Worm (Caenorhabditis elegans) whole organism, late embryonic: ENCODE data around the gene toc-1.

Experiments used
- C08G9.2 ChIP-seq: sonication (generic microtip); optimal IDR thresholded peaks from 2 replicates; lab custom pipeline; 2016; ENCODE audit warnings: mild to moderate bottlenecking, missing genetic modification characterization, moderate library complexity, missing compliant biosample characterization
- C38D4.7 ChIP-seq: fragments of 200-800 bp; sonication (Bioruptor generic); optimal IDR thresholded peaks from 2 replicates; lab custom pipeline; 2018; ENCODE audit warnings: mild to moderate bottlenecking, missing genetic modification characterization, moderate library complexity, missing compliant biosample characterization
- F13H6.1 ChIP-seq: sonication (generic microtip); optimal IDR thresholded peaks from 2 replicates; lab custom pipeline; 2016; ENCODE audit warnings: missing genetic modification characterization, missing compliant biosample characterization
- K09A11.1 ChIP-seq: sonication (generic microtip); optimal IDR thresholded peaks from 2 replicates; lab custom pipeline; 2017; ENCODE audit warnings: antibody characterized with exemption, mild to moderate bottlenecking, missing genetic modification characterization, missing compliant biosample characterization; ENCODE audit not compliant: insufficient read depth
- T23F11.4 ChIP-seq: fragments of 200-800 bp; sonication (Bioruptor generic); optimal IDR thresholded peaks from 2 replicates; lab custom pipeline; 2018; ENCODE audit warnings: mild to moderate bottlenecking, missing genetic modification characterization, missing compliant biosample characterization
- Y22D7AL.16 ChIP-seq: sonication (generic microtip); optimal IDR thresholded peaks from 2 replicates; lab custom pipeline; 2016; ENCODE audit warnings: missing genetic modification characterization, missing compliant biosample characterization
- ahr-1 ChIP-seq: sonication (generic microtip); optimal IDR thresholded peaks from 2 replicates; lab custom pipeline; 2016; ENCODE audit warnings: missing genetic modification characterization, missing compliant biosample characterization
- ama-1 ChIP-seq: fragments of 150-350 bp; optimal IDR thresholded peaks from 2 replicates; lab custom pipeline; 2014
- ceh-14 ChIP-seq: sonication (generic microtip); optimal IDR thresholded peaks from 2 replicates; lab custom pipeline; 2016; ENCODE audit warnings: missing genotype, missing genetic modification characterization, missing compliant biosample characterization
- ceh-18 ChIP-seq: sonication (generic microtip); optimal IDR thresholded peaks from 2 replicates; lab custom pipeline; 2016; ENCODE audit warnings: missing genetic modification characterization, missing compliant biosample characterization
- ceh-19 ChIP-seq: fragments of 200-800 bp; sonication (Bioruptor generic); optimal IDR thresholded peaks from 2 replicates; lab custom pipeline; 2018; ENCODE audit warnings: mild to moderate bottlenecking, missing genetic modification characterization, missing compliant biosample characterization
- ceh-2 ChIP-seq: sonication (generic microtip); optimal IDR thresholded peaks from 2 replicates; lab custom pipeline; 2016; ENCODE audit warnings: missing genotype, missing genetic modification characterization, missing compliant biosample characterization
- ceh-31 ChIP-seq: sonication (generic microtip); optimal IDR thresholded peaks from 2 replicates; lab custom pipeline; 2016; ENCODE audit warnings: missing genetic modification characterization, missing compliant biosample characterization
- ceh-34 ChIP-seq: sonication (generic microtip); optimal IDR thresholded peaks from 2 replicates; lab custom pipeline; 2016; ENCODE audit warnings: mild to moderate bottlenecking, missing genetic modification characterization, missing compliant biosample characterization
- ceh-45 ChIP-seq: fragments of 200-800 bp; sonication (Bioruptor generic); IDR thresholded peaks from 2 replicates; pipeline ENCODE4 v1.3.6; 2022; ENCODE audit warnings: missing genetic modification reagents, missing genetic modification characterization, missing compliant biosample characterization
- che-1 ChIP-seq: sonication (generic microtip); optimal IDR thresholded peaks from 2 replicates; lab custom pipeline; 2016; ENCODE audit warnings: mild to moderate bottlenecking, missing genetic modification characterization, missing compliant biosample characterization
- dve-1 ChIP-seq: sonication (generic microtip); optimal IDR thresholded peaks from 2 replicates; lab custom pipeline; 2017; ENCODE audit warnings: antibody characterized with exemption, mild to moderate bottlenecking, missing genetic modification characterization, missing compliant biosample characterization
- elt-2 ChIP-seq: sonication (generic microtip); optimal IDR thresholded peaks from 2 replicates; lab custom pipeline; 2016; ENCODE audit warnings: missing genetic modification reagents, missing genetic modification characterization, missing compliant biosample characterization
- elt-4 ChIP-seq: sonication (generic microtip); optimal IDR thresholded peaks from 2 replicates; lab custom pipeline; 2016; ENCODE audit warnings: missing genetic modification characterization, missing compliant biosample characterization
- ets-4 ChIP-seq: sonication (generic microtip); optimal IDR thresholded peaks from 2 replicates; lab custom pipeline; 2016; ENCODE audit warnings: missing genetic modification characterization, missing compliant biosample characterization
- eyg-1 ChIP-seq: sonication (generic microtip); optimal IDR thresholded peaks from 2 replicates; lab custom pipeline; 2016; ENCODE audit warnings: missing genotype, missing genetic modification characterization, missing compliant biosample characterization
- fax-1 ChIP-seq: sonication (generic microtip); optimal IDR thresholded peaks from 2 replicates; lab custom pipeline; 2016; ENCODE audit warnings: missing genotype, missing genetic modification characterization, missing compliant biosample characterization
- fkh-10 ChIP-seq: fragments of 150-350 bp; optimal IDR thresholded peaks from 2 replicates; lab custom pipeline; 2014; ENCODE audit warnings: missing biosample characterization, missing genetic modification reagents, missing genetic modification characterization
- fkh-6 ChIP-seq: sonication (generic microtip); optimal IDR thresholded peaks from 2 replicates; lab custom pipeline; 2016; ENCODE audit warnings: missing genetic modification characterization, missing compliant biosample characterization
- gmeb-2 ChIP-seq: sonication (generic microtip); optimal IDR thresholded peaks from 2 replicates; lab custom pipeline; 2016; ENCODE audit warnings: missing genetic modification characterization, inconsistent platforms, missing compliant biosample characterization
- hlh-13 ChIP-seq: fragments of 200-800 bp; sonication (Bioruptor generic); optimal IDR thresholded peaks from 2 replicates; lab custom pipeline; 2018; ENCODE audit warnings: mild to moderate bottlenecking, missing genetic modification characterization, missing compliant biosample characterization
- hlh-15 ChIP-seq: sonication (generic microtip); optimal IDR thresholded peaks from 2 replicates; lab custom pipeline; 2016; ENCODE audit warnings: missing genetic modification characterization, missing compliant biosample characterization
- hlh-30 ChIP-seq: sonication (generic microtip); optimal IDR thresholded peaks from 2 replicates; lab custom pipeline; 2017; ENCODE audit warnings: antibody characterized with exemption, missing genetic modification characterization, missing compliant biosample characterization; ENCODE audit not compliant: insufficient read depth
- hlh-6 ChIP-seq: sonication (generic microtip); optimal IDR thresholded peaks from 2 replicates; lab custom pipeline; 2016; ENCODE audit warnings: missing genotype, missing genetic modification characterization, missing compliant biosample characterization
- hlh-8 ChIP-seq: sonication (generic microtip); optimal IDR thresholded peaks from 2 replicates; lab custom pipeline; 2016; ENCODE audit warnings: missing genotype, missing genetic modification characterization, missing compliant biosample characterization
- lim-6 ChIP-seq: sonication (generic microtip); optimal IDR thresholded peaks from 2 replicates; lab custom pipeline; 2016; ENCODE audit warnings: missing genetic modification characterization, missing compliant biosample characterization
- madf-2 ChIP-seq: sonication (generic microtip); optimal IDR thresholded peaks from 2 replicates; lab custom pipeline; 2017; ENCODE audit warnings: missing genetic modification characterization, missing compliant biosample characterization
- mec-3 ChIP-seq: sonication (generic microtip); optimal IDR thresholded peaks from 2 replicates; lab custom pipeline; 2016; ENCODE audit warnings: borderline replicate concordance, missing genetic modification characterization, missing compliant biosample characterization
- nhr-11 ChIP-seq: fragments of 150-350 bp; optimal IDR thresholded peaks from 2 replicates; lab custom pipeline; 2014; ENCODE audit warnings: missing biosample characterization, missing genetic modification characterization
- nhr-232 ChIP-seq: sonication (generic microtip); optimal IDR thresholded peaks from 2 replicates; lab custom pipeline; 2016; ENCODE audit warnings: missing genetic modification characterization, missing compliant biosample characterization
- npax-4 ChIP-seq: sonication (generic microtip); optimal IDR thresholded peaks from 2 replicates; lab custom pipeline; 2016; ENCODE audit warnings: missing genetic modification characterization, missing compliant biosample characterization
- odd-2 ChIP-seq: sonication (generic microtip); optimal IDR thresholded peaks from 2 replicates; lab custom pipeline; 2017; ENCODE audit warnings: antibody characterized with exemption, mild to moderate bottlenecking, missing genetic modification characterization, missing compliant biosample characterization
- pat-9 ChIP-seq: fragments of 200-800 bp; sonication (Bioruptor generic); optimal IDR thresholded peaks from 2 replicates; lab custom pipeline; 2018; ENCODE audit warnings: mild to moderate bottlenecking, missing genetic modification characterization, moderate library complexity, missing compliant biosample characterization
- pax-1 ChIP-seq: fragments of 150-350 bp; optimal IDR thresholded peaks from 2 replicates; lab custom pipeline; 2014; ENCODE audit warnings: missing biosample characterization, missing genetic modification characterization
- pha-2 ChIP-seq: sonication (generic microtip); optimal IDR thresholded peaks from 2 replicates; lab custom pipeline; 2017; ENCODE audit warnings: mild to moderate bottlenecking, missing genetic modification characterization, missing compliant biosample characterization
- pqm-1 ChIP-seq: sonication (generic microtip); optimal IDR thresholded peaks from 2 replicates; lab custom pipeline; 2016; ENCODE audit warnings: missing genetic modification characterization, missing compliant biosample characterization
- pros-1 ChIP-seq: fragments of 150-350 bp; optimal IDR thresholded peaks from 2 replicates; lab custom pipeline; 2014; ENCODE audit warnings: missing biosample characterization, missing genetic modification reagents, missing genetic modification characterization
- sdc-2 ChIP-seq: sonication (generic microtip); optimal IDR thresholded peaks from 2 replicates; lab custom pipeline; 2016; ENCODE audit warnings: missing genotype, missing genetic modification characterization, missing compliant biosample characterization
- sox-2 ChIP-seq: fragments of 200-800 bp; sonication (Bioruptor generic); IDR thresholded peaks from 2 replicates; pipeline ENCODE4 v1.3.6; 2022; ENCODE audit warnings: missing genetic modification reagents, missing genetic modification characterization, missing compliant biosample characterization
- sox-4 ChIP-seq: sonication (generic microtip); optimal IDR thresholded peaks from 2 replicates; lab custom pipeline; 2017; ENCODE audit warnings: mild to moderate bottlenecking, missing genetic modification characterization, inconsistent platforms, missing compliant biosample characterization
- syd-9 ChIP-seq: sonication (generic microtip); optimal IDR thresholded peaks from 2 replicates; lab custom pipeline; 2016; ENCODE audit warnings: mild to moderate bottlenecking, missing genetic modification characterization, moderate library complexity, missing compliant biosample characterization
- tbx-2 ChIP-seq: sonication (generic microtip); optimal IDR thresholded peaks from 2 replicates; lab custom pipeline; 2016; ENCODE audit warnings: missing genetic modification characterization, missing compliant biosample characterization
- tbx-7 ChIP-seq: sonication (generic microtip); optimal IDR thresholded peaks from 2 replicates; lab custom pipeline; 2016; ENCODE audit warnings: missing genotype, missing genetic modification characterization, missing compliant biosample characterization
- ttx-3 ChIP-seq: sonication (generic microtip); optimal IDR thresholded peaks from 2 replicates; lab custom pipeline; 2016; ENCODE audit warnings: missing genetic modification reagents, missing genetic modification characterization, missing compliant biosample characterization
- unc-3 ChIP-seq, 2 experiments: fragments of 200-800 bp in 1 of 2; sonication (Bioruptor generic) in 1 of 2; sonication (generic microtip) in 1 of 2; conservative IDR thresholded peaks in 1 of 2; optimal IDR thresholded peaks in 1 of 2; 2 replicates each; pipeline versions ENCODE4 v1.3.6 to Lab custom; 2016 to 2022; ENCODE audit warnings: missing compliant biosample characterization in 2 of 2, missing genetic modification characterization in 2 of 2, missing genetic modification reagents in 1 of 2
- unc-86 ChIP-seq: sonication (generic microtip); optimal IDR thresholded peaks from 2 replicates; lab custom pipeline; 2016; ENCODE audit warnings: missing genetic modification characterization, missing compliant biosample characterization
- zip-5 ChIP-seq: sonication (generic microtip); optimal IDR thresholded peaks from 2 replicates; lab custom pipeline; 2016; ENCODE audit warnings: missing genetic modification characterization, missing compliant biosample characterization
- ztf-16 ChIP-seq: sonication (generic microtip); optimal IDR thresholded peaks from 2 replicates; lab custom pipeline; 2017; ENCODE audit warnings: missing genetic modification characterization, missing compliant biosample characterization

toc-1 gene

ce11 chrIII:5308278-5308677, 33.2 kb downstream of the toc-1 start, which contains the start of gene mog-3:
Gene mog-3 (plus strand): TSS chrIII:5308596.
- peak; percentile 44 for TF ChIP-seq hlh-6
- TF ChIP-seq tbx-2 (tag; lab: Kevin White, UChicago) = peak; percentile 91
- peak; percentile 3 for TF ChIP-seq ahr-1 (tag; lab: Kevin White, UChicago)
- TF ChIP-seq sox-4 = no peak
- TF ChIP-seq ceh-34 (tag; lab: Kevin White, UChicago) = peak; percentile 33
- no peak for TF ChIP-seq pat-9 (tag; lab: Kevin White, UChicago)
- TF ChIP-seq unc-86 (tag; lab: Kevin White, UChicago) = peak; percentile 17
- TF ChIP-seq fkh-6 (tag; lab: Kevin White, UChicago) = peak; percentile 69
- TF ChIP-seq madf-2 (tag; lab: Kevin White, UChicago) = peak; percentile 26
- TF ChIP-seq C38D4.7 (GFP tag; lab: Kevin White, UChicago) = no peak
- no peak for TF ChIP-seq eyg-1 (tag; lab: Kevin White, UChicago)
- no peak for TF ChIP-seq syd-9 (tag; lab: Kevin White, UChicago)
- peak; percentile 87 for TF ChIP-seq hlh-8 (tag; lab: Kevin White, UChicago)
- TF ChIP-seq C08G9.2 (tag; lab: Kevin White, UChicago) = peak; percentile 97
- peak; percentile 30 for TF ChIP-seq ztf-16
- TF ChIP-seq F13H6.1 (tag; lab: Kevin White, UChicago) = peak; percentile 59
- TF ChIP-seq zip-5 (tag; lab: Kevin White, UChicago) = peak; percentile 83
- no peak for TF ChIP-seq pax-1 (tag; lab: Kevin White, UChicago)
- TF ChIP-seq pqm-1 (tag; lab: Kevin White, UChicago) = peak; percentile 50
- peak; percentile 100 for TF ChIP-seq ets-4
- no peak for TF ChIP-seq Y22D7AL.16
- TF ChIP-seq tbx-7 = peak; percentile 89
- TF ChIP-seq unc-3 (GFP tag; conservative IDR thresholded peaks at IDR 0.05; lab: Robert Waterston, UW) = peak; percentile 32; the same call in 1 of the 2 replicates
- TF ChIP-seq unc-3 (tag; optimal IDR thresholded peaks at IDR 0.05; lab: Kevin White, UChicago) = no peak
- no peak for TF ChIP-seq che-1
- peak; percentile 23 for TF ChIP-seq ttx-3
- no peak for TF ChIP-seq npax-4
- peak; percentile 12 for TF ChIP-seq hlh-30 (tag; lab: Kevin White, UChicago)
- peak; percentile 9 for TF ChIP-seq gmeb-2
- TF ChIP-seq odd-2 = no peak
- TF ChIP-seq pha-2 (tag; lab: Kevin White, UChicago) = no peak
- TF ChIP-seq elt-4 (tag; lab: Kevin White, UChicago) = no peak
- no peak for TF ChIP-seq dve-1 (tag; lab: Kevin White, UChicago)
- TF ChIP-seq K09A11.1 (tag; lab: Kevin White, UChicago) = no peak
- TF ChIP-seq ceh-31 (tag; lab: Kevin White, UChicago) = peak; percentile 97
- no peak for TF ChIP-seq T23F11.4
- no peak for TF ChIP-seq sdc-2 (tag; lab: Kevin White, UChicago)
- TF ChIP-seq nhr-232 (tag; lab: Kevin White, UChicago) = no peak
- TF ChIP-seq ceh-2 (tag; lab: Kevin White, UChicago) = peak; percentile 92
- TF ChIP-seq elt-2 (tag; lab: Kevin White, UChicago) = peak; percentile 64
- peak; percentile 72 for TF ChIP-seq ceh-14
- TF ChIP-seq lim-6 = peak; percentile 82
- no peak for TF ChIP-seq hlh-15 (tag; lab: Kevin White, UChicago)
- no peak for TF ChIP-seq ceh-19
- TF ChIP-seq mec-3 (tag; lab: Kevin White, UChicago) = peak; percentile 88
- TF ChIP-seq pros-1 (tag; lab: Kevin White, UChicago) = no peak
- TF ChIP-seq fkh-10 = no peak
- no peak for TF ChIP-seq ceh-45
- no peak for TF ChIP-seq sox-2 (GFP tag; lab: Robert Waterston, UW)
- TF ChIP-seq hlh-13 (GFP tag; lab: Kevin White, UChicago) = peak; percentile 32
- TF ChIP-seq ama-1 (lab: Kevin White, UChicago) = no peak
- no peak for TF ChIP-seq nhr-11 (tag; lab: Kevin White, UChicago)
- peak; percentile 7 for TF ChIP-seq ceh-18 (tag; lab: Kevin White, UChicago)
- TF ChIP-seq fax-1 = peak; percentile 68
